Worm (Caenorhabditis elegans): ENCODE results near the gene ttyh-1.
A peak's percentile ranks its signal among the peaks of the same experiment; 100 is the strongest.

Gene ttyh-1

ce11 chrX:11368417-11368816 is at the start of gene ttyh-1:
TSS of gene ttyh-1 (plus strand) at chrX:11368717.
- TF ChIP-seq nhr-12 (tag; optimal IDR thresholded peaks at IDR 0.05) (no peak), elt-2 (tag; optimal IDR thresholded peaks at IDR 0.05) (no peak), egl-27 (tag; optimal IDR thresholded peaks at IDR 0.05) (no peak), nhr-67 (tag; optimal IDR thresholded peaks at IDR 0.05) (no peak), elt-3 (tag; optimal IDR thresholded peaks at IDR 0.05) (no peak), unc-62 (GFP tag; optimal IDR thresholded peaks at IDR 0.05) (no peak), elt-1 (tag; optimal IDR thresholded peaks at IDR 0.05) (no peak), ztf-4 (tag; optimal IDR thresholded peaks at IDR 0.05) (no peak), nhr-25 (tag; optimal IDR thresholded peaks at IDR 0.05) (no peak), skn-1 (tag; optimal IDR thresholded peaks at IDR 0.05) (no peak), pha-4 (tag; optimal IDR thresholded peaks at IDR 0.05) (no peak), aly-2 (tag; optimal IDR thresholded peaks at IDR 0.05) (no peak), lsy-12 (tag; optimal IDR thresholded peaks at IDR 0.05) (no peak), mml-1 (tag; optimal IDR thresholded peaks at IDR 0.05) (no peak), nhr-43 (tag; optimal IDR thresholded peaks at IDR 0.05; ENCODE audit: poor library complexity, severe bottlenecking) (no peak), jun-1 (tag; optimal IDR thresholded peaks at IDR 0.05) (no peak), fkh-2 (tag; optimal IDR thresholded peaks at IDR 0.05) (no peak), eor-1 (tag; optimal IDR thresholded peaks at IDR 0.05) (no peak), nfya-1 (tag; optimal IDR thresholded peaks at IDR 0.05; ENCODE audit: insufficient read depth) (no peak)

- no peak for TF ChIP-seq nhr-77 (tag; optimal IDR thresholded peaks at IDR 0.05)
- TF ChIP-seq pqm-1 (tag; optimal IDR thresholded peaks at IDR 0.05), result peak; percentile 19
- peak; percentile 66 for TF ChIP-seq elt-2 (tag; optimal IDR thresholded peaks at IDR 0.05)
Measured at ce11 chrX:11323225-11323624, 45.3 kb upstream of the ttyh-1 start.

ce11 chrX:11324240-11324639 is 44.3 kb upstream of the ttyh-1 start, which contains the start of gene asm-2:
TSS of gene asm-2 (minus strand) at chrX:11324251.
- TF ChIP-seq aly-2 (tag; optimal IDR thresholded peaks at IDR 0.05) (no peak), elt-2 (tag; optimal IDR thresholded peaks at IDR 0.05) (peak; percentile 91), pqm-1 (tag; optimal IDR thresholded peaks at IDR 0.05) (peak; percentile 89), lin-39 (tag; optimal IDR thresholded peaks at IDR 0.05) (no peak), R02D3.7 (tag; optimal IDR thresholded peaks at IDR 0.05) (no peak)

- TF ChIP-seq unc-39 (tag; optimal IDR thresholded peaks at IDR 0.05), result no peak
- TF ChIP-seq nhr-28 (tag; optimal IDR thresholded peaks at IDR 0.05), result no peak
- TF ChIP-seq elt-2 (tag; optimal IDR thresholded peaks at IDR 0.05), result no peak
- no peak for TF ChIP-seq pha-4 (tag; optimal IDR thresholded peaks at IDR 0.05)
- no peak for TF ChIP-seq hmg-11 (tag; optimal IDR thresholded peaks at IDR 0.05)
- no peak for TF ChIP-seq nhr-237 (tag; optimal IDR thresholded peaks at IDR 0.05)
- TF ChIP-seq lsy-12 (tag; optimal IDR thresholded peaks at IDR 0.05), result no peak
- no peak for TF ChIP-seq lin-39 (tag; optimal IDR thresholded peaks at IDR 0.05)
- no peak for TF ChIP-seq tbx-2 (tag; optimal IDR thresholded peaks at IDR 0.05)
- TF ChIP-seq nhr-25 (tag; optimal IDR thresholded peaks at IDR 0.05), result no peak
- no peak for TF ChIP-seq unc-62 (GFP tag; optimal IDR thresholded peaks at IDR 0.05)
- no peak for TF ChIP-seq elt-3 (tag; optimal IDR thresholded peaks at IDR 0.05)
- no peak for TF ChIP-seq sea-2 (GFP tag; optimal IDR thresholded peaks at IDR 0.05)
- TF ChIP-seq aly-2 (tag; optimal IDR thresholded peaks at IDR 0.05), result no peak
- no peak for TF ChIP-seq pqm-1 (tag; optimal IDR thresholded peaks at IDR 0.05)
Measured at ce11 chrX:11326827-11327226, 41.7 kb upstream of the ttyh-1 start, which contains the start of gene ZK455.5. TSS of gene ZK455.5 (minus strand) at chrX:11326927.

ce11 chrX:11328710-11329109 is 39.8 kb upstream of the ttyh-1 start:
- TF ChIP-seq unc-39 (tag; optimal IDR thresholded peaks at IDR 0.05) (no peak), fkh-10 (GFP tag; optimal IDR thresholded peaks at IDR 0.05) (no peak), zag-1 (tag; optimal IDR thresholded peaks at IDR 0.05) (no peak), egl-5 (tag; optimal IDR thresholded peaks at IDR 0.05) (no peak), unc-62 (GFP tag; optimal IDR thresholded peaks at IDR 0.05) (no peak)

- no peak for TF ChIP-seq elt-3 (tag; optimal IDR thresholded peaks at IDR 0.05)
- TF ChIP-seq hmg-11 (tag; optimal IDR thresholded peaks at IDR 0.05), result no peak
- TF ChIP-seq nhr-237 (tag; optimal IDR thresholded peaks at IDR 0.05), result no peak
- no peak for TF ChIP-seq nhr-67 (tag; optimal IDR thresholded peaks at IDR 0.05)
- TF ChIP-seq ceh-28 (tag; optimal IDR thresholded peaks at IDR 0.05), result no peak
Measured at ce11 chrX:11329424-11329823, 39.1 kb upstream of the ttyh-1 start, which contains the start of gene npr-9. TSS of gene npr-9 (plus strand) at chrX:11329724.

Measured in whole organism, L3 larva.